Worm (Caenorhabditis elegans) whole organism, late embryonic: ENCODE results near the gene snpn-1.

Source experiments
- C38D4.7 ChIP-seq: fragments of 200-800 bp; sonication (Bioruptor generic); optimal IDR thresholded peaks from 2 replicates; lab custom pipeline; 2018; ENCODE audit warnings: mild to moderate bottlenecking, missing genetic modification characterization, moderate library complexity, missing compliant biosample characterization
- K02D7.2 ChIP-seq: sonication (generic microtip); optimal IDR thresholded peaks from 2 replicates; lab custom pipeline; 2017; ENCODE audit warnings: mild to moderate bottlenecking, missing genetic modification characterization, missing compliant biosample characterization
- K09A11.1 ChIP-seq: sonication (generic microtip); optimal IDR thresholded peaks from 2 replicates; lab custom pipeline; 2017; ENCODE audit warnings: antibody characterized with exemption, mild to moderate bottlenecking, missing genetic modification characterization, missing compliant biosample characterization; ENCODE audit not compliant: insufficient read depth
- ceh-18 ChIP-seq: sonication (generic microtip); optimal IDR thresholded peaks from 2 replicates; lab custom pipeline; 2016; ENCODE audit warnings: missing genetic modification characterization, missing compliant biosample characterization
- ceh-31 ChIP-seq: sonication (generic microtip); optimal IDR thresholded peaks from 2 replicates; lab custom pipeline; 2016; ENCODE audit warnings: missing genetic modification characterization, missing compliant biosample characterization
- ceh-34 ChIP-seq: sonication (generic microtip); optimal IDR thresholded peaks from 2 replicates; lab custom pipeline; 2016; ENCODE audit warnings: mild to moderate bottlenecking, missing genetic modification characterization, missing compliant biosample characterization
- ceh-45 ChIP-seq: fragments of 200-800 bp; sonication (Bioruptor generic); IDR thresholded peaks from 2 replicates; pipeline ENCODE4 v1.3.6; 2022; ENCODE audit warnings: missing genetic modification reagents, missing genetic modification characterization, missing compliant biosample characterization
- elt-2 ChIP-seq: sonication (generic microtip); optimal IDR thresholded peaks from 2 replicates; lab custom pipeline; 2016; ENCODE audit warnings: missing genetic modification reagents, missing genetic modification characterization, missing compliant biosample characterization
- ets-4 ChIP-seq: sonication (generic microtip); optimal IDR thresholded peaks from 2 replicates; lab custom pipeline; 2016; ENCODE audit warnings: missing genetic modification characterization, missing compliant biosample characterization
- fkh-10 ChIP-seq: fragments of 150-350 bp; optimal IDR thresholded peaks from 2 replicates; lab custom pipeline; 2014; ENCODE audit warnings: missing biosample characterization, missing genetic modification reagents, missing genetic modification characterization
- hlh-30 ChIP-seq: sonication (generic microtip); optimal IDR thresholded peaks from 2 replicates; lab custom pipeline; 2017; ENCODE audit warnings: antibody characterized with exemption, missing genetic modification characterization, missing compliant biosample characterization; ENCODE audit not compliant: insufficient read depth
- hlh-6 ChIP-seq: sonication (generic microtip); optimal IDR thresholded peaks from 2 replicates; lab custom pipeline; 2016; ENCODE audit warnings: missing genotype, missing genetic modification characterization, missing compliant biosample characterization
- lim-6 ChIP-seq: sonication (generic microtip); optimal IDR thresholded peaks from 2 replicates; lab custom pipeline; 2016; ENCODE audit warnings: missing genetic modification characterization, missing compliant biosample characterization
- lin-11 ChIP-seq: fragments of 200-800 bp; sonication (Bioruptor generic); optimal IDR thresholded peaks from 2 replicates; lab custom pipeline; 2018; ENCODE audit warnings: mild to moderate bottlenecking, missing genetic modification characterization, missing compliant biosample characterization
- mec-3 ChIP-seq: sonication (generic microtip); optimal IDR thresholded peaks from 2 replicates; lab custom pipeline; 2016; ENCODE audit warnings: borderline replicate concordance, missing genetic modification characterization, missing compliant biosample characterization
- nfya-1 ChIP-seq: sonication (generic microtip); optimal IDR thresholded peaks from 2 replicates; lab custom pipeline; 2017; ENCODE audit warnings: missing genetic modification characterization, mild to moderate bottlenecking, missing compliant biosample characterization, antibody characterized with exemption, moderate library complexity
- pax-1 ChIP-seq: fragments of 150-350 bp; optimal IDR thresholded peaks from 2 replicates; lab custom pipeline; 2014; ENCODE audit warnings: missing biosample characterization, missing genetic modification characterization
- pha-2 ChIP-seq: sonication (generic microtip); optimal IDR thresholded peaks from 2 replicates; lab custom pipeline; 2017; ENCODE audit warnings: mild to moderate bottlenecking, missing genetic modification characterization, missing compliant biosample characterization
- pha-4 ChIP-seq: fragments of 150-350 bp; optimal IDR thresholded peaks from 2 replicates; lab custom pipeline; 2018; ENCODE audit warnings: missing biosample characterization, missing genetic modification reagents, missing genetic modification characterization
- sox-2 ChIP-seq: fragments of 200-800 bp; sonication (Bioruptor generic); IDR thresholded peaks from 2 replicates; pipeline ENCODE4 v1.3.6; 2022; ENCODE audit warnings: missing genetic modification reagents, missing genetic modification characterization, missing compliant biosample characterization
- tbx-2 ChIP-seq: sonication (generic microtip); optimal IDR thresholded peaks from 2 replicates; lab custom pipeline; 2016; ENCODE audit warnings: missing genetic modification characterization, missing compliant biosample characterization
- ttx-3 ChIP-seq: sonication (generic microtip); optimal IDR thresholded peaks from 2 replicates; lab custom pipeline; 2016; ENCODE audit warnings: missing genetic modification reagents, missing genetic modification characterization, missing compliant biosample characterization
- unc-42 ChIP-seq: sonication (generic microtip); optimal IDR thresholded peaks from 2 replicates; lab custom pipeline; 2016; ENCODE audit warnings: missing genotype, missing genetic modification characterization, missing compliant biosample characterization
- unc-86 ChIP-seq: sonication (generic microtip); optimal IDR thresholded peaks from 2 replicates; lab custom pipeline; 2016; ENCODE audit warnings: missing genetic modification characterization, missing compliant biosample characterization
- zip-5 ChIP-seq: sonication (generic microtip); optimal IDR thresholded peaks from 2 replicates; lab custom pipeline; 2016; ENCODE audit warnings: missing genetic modification characterization, missing compliant biosample characterization

Gene snpn-1

DNA sequence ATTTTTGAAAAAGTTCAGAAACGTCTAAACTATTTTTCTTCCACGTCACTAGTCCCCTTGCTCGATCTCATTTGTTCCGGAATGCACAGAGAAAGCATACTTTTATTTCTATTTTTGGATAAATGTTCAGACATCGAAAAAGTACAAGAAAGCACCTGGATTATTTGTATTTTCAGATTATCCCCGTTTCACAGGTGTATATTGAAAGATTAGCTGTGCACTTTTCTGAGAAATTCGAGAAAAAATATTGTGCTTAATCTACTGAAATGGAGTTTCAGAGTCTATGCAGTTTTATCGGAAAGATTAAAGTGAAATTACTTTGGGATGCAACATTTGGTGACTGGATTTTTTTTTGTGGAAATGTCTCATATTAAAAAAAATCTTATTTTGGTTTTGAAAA, 11.1 kb upstream of the snpn-1 start:
- TF ChIP-seq nfya-1 = no peak

DNA sequence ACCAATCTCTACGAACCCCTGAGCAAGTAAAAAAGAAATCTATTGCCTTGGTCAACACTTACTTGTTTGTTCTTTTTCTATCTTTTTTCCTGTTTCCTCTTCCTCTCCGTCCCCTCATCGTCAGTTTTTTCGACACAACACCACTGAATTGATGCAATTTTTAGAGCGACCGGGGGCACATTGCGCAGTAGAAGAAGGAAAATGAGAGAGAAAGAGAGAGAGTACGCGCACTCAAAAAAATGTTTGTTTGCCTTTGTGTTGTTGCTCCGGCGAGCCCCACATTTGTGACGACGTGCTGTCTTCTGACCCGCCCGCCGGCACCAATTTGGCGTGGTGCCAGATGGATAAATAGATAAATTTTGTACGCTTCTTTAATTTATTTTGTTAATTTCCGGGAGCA, 9.3 kb upstream of the snpn-1 start:
- TF ChIP-seq K02D7.2 (tag; lab: Kevin White, UChicago) (peak; percentile 23), ceh-45 (GFP tag; lab: Robert Waterston, UW) (0 out of 2 replicates have a peak, but pooled peaks have one; percentile 38), hlh-6 (tag; lab: Kevin White, UChicago) (no peak), unc-42 (tag; lab: Kevin White, UChicago) (peak; percentile 88), unc-86 (no peak), elt-2 (no peak), mec-3 (tag; lab: Kevin White, UChicago) (no peak), lim-6 (tag; lab: Kevin White, UChicago) (no peak), ets-4 (tag; lab: Kevin White, UChicago) (no peak), ttx-3 (no peak), ceh-34 (tag; lab: Kevin White, UChicago) (no peak), hlh-30 (no peak), pha-2 (tag; lab: Kevin White, UChicago) (no peak), zip-5 (tag; lab: Kevin White, UChicago) (no peak), tbx-2 (tag; lab: Kevin White, UChicago) (peak; percentile 52)

DNA sequence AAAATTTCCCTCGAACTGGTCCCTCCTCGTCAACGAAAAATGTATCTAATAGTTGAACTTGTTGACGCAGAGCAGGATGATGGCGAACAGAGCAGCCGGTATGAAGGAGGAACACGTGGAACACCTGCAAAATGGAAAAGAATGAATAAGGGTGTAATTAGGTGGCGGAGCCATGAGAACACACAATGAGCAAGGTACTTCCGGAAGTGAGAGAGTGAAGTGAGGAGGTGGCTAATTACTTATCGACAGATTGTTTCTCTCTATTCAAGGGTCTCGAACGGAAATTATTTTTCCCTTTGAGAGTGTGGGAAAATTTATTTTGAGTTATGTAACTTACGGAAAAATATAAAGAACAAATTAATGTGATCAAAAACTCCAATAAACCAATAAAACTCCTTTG, 2.6 kb upstream of the snpn-1 start:
- 0 out of 2 replicates have a peak, but pooled peaks have one; percentile 10 for TF ChIP-seq sox-2 (GFP tag; lab: Robert Waterston, UW)
- no peak for TF ChIP-seq fkh-10 (GFP tag; lab: Kevin White, UChicago)
- TF ChIP-seq, all 69 proteins: peak for 1

DNA sequence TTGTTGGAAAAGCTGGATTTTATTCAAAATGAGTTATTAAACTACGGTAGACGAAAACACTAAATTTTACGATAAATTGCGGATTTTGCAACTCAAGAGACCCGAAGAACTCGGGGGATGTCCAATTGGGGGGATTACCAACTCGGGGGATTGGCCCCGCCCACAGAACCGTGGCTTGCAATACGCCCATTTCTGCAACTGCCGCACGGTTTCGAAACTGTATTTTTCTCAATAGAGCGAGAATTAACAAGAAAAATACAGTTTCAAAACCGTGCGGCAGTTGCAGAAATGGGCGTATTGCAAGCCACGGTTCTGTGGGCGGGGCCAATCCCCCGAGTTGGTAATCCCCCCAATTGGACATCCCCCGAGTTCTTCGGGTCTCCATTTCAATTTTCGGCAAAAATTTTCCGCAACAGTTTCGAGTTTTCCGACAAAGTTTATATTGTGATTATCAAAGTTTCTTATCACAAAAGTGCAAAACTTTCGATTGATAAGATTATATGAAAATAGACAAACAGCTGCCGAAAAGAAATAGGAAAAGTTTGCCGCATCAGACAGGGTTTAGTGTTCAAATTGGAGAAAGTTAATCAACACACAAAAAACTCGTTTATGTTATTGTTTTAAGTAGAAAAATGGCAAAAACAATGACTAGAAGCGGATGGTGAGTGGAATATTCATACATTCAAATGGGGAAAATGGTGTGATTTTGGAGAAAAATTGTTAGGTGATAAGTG, 881 bp downstream of the snpn-1 start:
- TF ChIP-seq tbx-2 (tag; lab: Kevin White, UChicago) = peak; percentile 64
- peak; percentile 17 for TF ChIP-seq ceh-31 (tag; lab: Kevin White, UChicago)
- TF ChIP-seq elt-2 = peak; percentile 58
- peak; percentile 6 for TF ChIP-seq nfya-1

DNA sequence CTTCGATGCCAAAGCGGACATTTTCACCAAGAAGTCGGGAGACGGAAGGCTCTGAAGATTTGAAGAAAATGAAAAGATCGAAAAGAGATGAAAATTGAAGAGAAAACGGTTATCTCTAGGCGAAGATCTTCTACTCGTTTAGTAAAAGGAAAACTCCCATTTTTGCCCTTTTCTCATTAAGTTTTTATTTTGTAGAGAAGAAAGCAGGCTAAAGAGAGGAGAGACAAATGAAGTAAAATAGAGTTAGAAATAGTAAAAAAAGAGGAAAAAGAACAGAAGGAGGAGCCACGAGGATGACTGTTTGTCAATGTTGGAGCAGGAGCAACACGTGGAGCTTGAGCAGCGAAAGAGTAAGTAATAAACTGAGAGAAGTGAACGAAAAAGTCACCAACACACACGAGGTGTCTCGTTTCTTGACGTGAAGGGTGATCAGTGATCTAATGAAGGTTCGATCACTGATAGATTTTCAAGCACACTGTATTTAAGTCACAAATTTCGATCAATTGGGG, 2.0 kb downstream of the snpn-1 start, which contains the start of gene ivd-1:
Gene ivd-1, minus strand, starts transcription at position 51 of the 509 bp plus-strand sequence.
- TF ChIP-seq pha-4 (tag; lab: Kevin White, UChicago) = no peak
- TF ChIP-seq ceh-18 (tag; lab: Kevin White, UChicago) = no peak
- TF ChIP-seq pax-1 (tag; lab: Kevin White, UChicago) = no peak

DNA sequence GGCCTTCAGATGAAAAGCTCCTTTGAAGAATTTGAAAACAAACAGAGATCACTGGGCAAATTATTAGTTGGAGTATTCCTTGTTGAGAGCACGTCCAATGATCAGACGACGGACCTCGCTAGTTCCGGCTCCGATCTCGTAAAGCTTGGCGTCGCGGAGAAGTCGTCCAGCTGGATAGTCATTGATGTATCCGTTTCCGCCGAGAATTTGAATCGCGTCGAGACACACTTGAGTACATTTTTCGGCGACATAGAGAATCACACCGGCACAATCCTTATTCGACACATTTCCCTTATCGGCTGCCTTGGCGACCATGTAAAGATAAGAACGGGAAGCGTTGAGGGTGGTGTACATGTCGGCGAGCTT, 3.9 kb downstream of the snpn-1 start:
- TF ChIP-seq elt-2 (peak; percentile 25), lin-11 (tag; lab: Kevin White, UChicago) (no peak)

DNA sequence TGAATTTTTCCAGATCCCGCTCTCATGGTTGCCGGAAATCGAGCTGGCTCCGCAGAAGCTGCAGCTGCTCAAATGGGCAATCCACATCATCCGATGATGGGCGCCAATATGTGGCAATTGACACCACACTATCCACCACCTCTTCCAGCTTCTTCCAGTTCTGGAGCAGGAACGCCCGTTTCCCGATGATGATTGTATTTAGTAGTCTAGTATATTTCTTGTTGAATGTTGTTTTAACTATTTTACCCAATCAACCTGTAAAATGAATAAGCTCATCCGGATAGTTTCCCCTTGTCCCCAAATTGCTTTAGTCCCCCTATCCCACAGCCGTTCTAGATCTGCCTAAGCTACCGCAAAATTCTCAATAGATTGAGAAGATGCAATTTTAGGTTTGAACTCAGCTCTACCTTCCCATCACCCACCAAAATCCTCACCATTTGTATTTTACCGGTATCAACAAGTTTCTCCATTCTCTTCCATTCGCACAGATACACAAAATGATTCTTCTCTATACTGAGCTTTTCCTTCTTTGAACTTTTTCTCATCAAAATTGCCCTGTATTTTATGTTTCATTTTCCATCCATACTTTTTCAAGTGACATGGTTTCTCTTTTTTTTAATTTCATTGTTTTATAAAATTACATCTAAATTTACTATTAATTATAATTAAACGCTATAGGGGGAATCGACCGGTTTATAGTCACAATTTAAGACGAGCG, 4.4 kb downstream of the snpn-1 start:
- TF ChIP-seq K02D7.2 (tag; lab: Kevin White, UChicago) = no peak
- no peak for TF ChIP-seq K09A11.1 (tag; lab: Kevin White, UChicago)
- TF ChIP-seq elt-2 = no peak
- no peak for TF ChIP-seq pax-1 (tag; lab: Kevin White, UChicago)
- TF ChIP-seq C38D4.7 (GFP tag; lab: Kevin White, UChicago) = no peak
- no peak for TF ChIP-seq mec-3 (tag; lab: Kevin White, UChicago)
- no peak for TF ChIP-seq fkh-10 (GFP tag; lab: Kevin White, UChicago)
- TF ChIP-seq ceh-31 (tag; lab: Kevin White, UChicago) = no peak
